Fruit fly (Drosophila melanogaster): Measurements from ENCODE around the gene CG5421.

The CG5421 gene

DNA sequence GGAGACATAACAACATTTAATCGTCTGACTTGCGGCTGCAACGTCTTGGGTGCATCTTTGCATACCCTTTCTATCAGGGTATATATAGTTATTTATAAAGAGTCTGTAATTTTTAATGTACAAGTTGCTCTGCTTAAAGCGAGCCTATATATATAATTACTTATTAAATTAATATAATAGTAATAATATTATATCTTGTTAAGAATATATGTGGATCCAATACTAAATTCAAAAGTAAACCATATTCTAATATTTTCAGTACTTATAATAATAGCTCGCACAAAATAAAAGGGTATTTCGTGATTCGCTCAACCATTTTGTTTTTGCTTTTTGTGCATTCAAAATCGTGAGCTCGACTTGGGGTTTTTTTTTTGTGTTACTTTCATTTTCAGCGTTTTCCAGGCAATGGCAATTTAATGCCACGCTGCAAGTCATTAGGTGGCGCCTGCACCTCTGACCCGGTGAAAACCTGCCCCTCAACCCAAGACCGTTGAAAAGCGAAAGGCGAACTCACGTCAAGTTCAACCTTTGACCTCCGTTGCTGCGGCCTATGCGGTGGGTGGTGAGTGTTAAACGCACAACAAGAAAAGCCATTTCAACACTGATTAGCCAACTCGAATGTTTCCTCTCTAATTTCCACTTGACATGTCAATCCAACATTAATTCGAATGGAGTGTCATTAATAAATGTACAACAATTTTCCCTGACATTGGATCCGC is 38.1 kb upstream of the CG5421 start (continued):
- TF ChIP-seq CG32772 (GFP tag; IDR thresholded peaks at IDR 0.05) (no peak), unpg (GFP tag; optimal IDR thresholded peaks at IDR 0.05) (peak; percentile 3), lilli (GFP tag; optimal IDR thresholded peaks at IDR 0.05) (no peak), MESR4 (GFP tag; optimal IDR thresholded peaks at IDR 0.05) (no peak), gro (GFP tag; optimal IDR thresholded peaks at IDR 0.05) (no peak), dpn (GFP tag; optimal IDR thresholded peaks at IDR 0.05) (no peak), Blimp-1 (GFP tag; optimal IDR thresholded peaks at IDR 0.05) (peak; percentile 86), CG11696 (GFP tag; IDR thresholded peaks at IDR 0.05) (no peak), CG1602 (GFP tag; optimal IDR thresholded peaks at IDR 0.05) (no peak), CG14860 (GFP tag; IDR thresholded peaks at IDR 0.05; ENCODE audit: partially characterized antibody) (no peak)

- peak; percentile 76 for TF ChIP-seq CG14050 (GFP tag; IDR thresholded peaks at IDR 0.05)
- peak; percentile 86 for TF ChIP-seq Mes4 (GFP tag; optimal IDR thresholded peaks at IDR 0.05)
- peak; percentile 89 for TF ChIP-seq CG18599 (GFP tag; optimal IDR thresholded peaks at IDR 0.05)
- peak; percentile 81 for TF ChIP-seq CG34376 (GFP tag; optimal IDR thresholded peaks at IDR 0.05)
- TF ChIP-seq CG13287 (GFP tag; IDR thresholded peaks at IDR 0.05; ENCODE audit: partially characterized antibody): peak; percentile 16; the same call in 1 of the 2 replicates
- peak; percentile 70 for TF ChIP-seq sens-2 (GFP tag; IDR thresholded peaks at IDR 0.05)
- peak; percentile 80 for TF ChIP-seq CG14710 (tag; optimal IDR thresholded peaks at IDR 0.05)
- peak; percentile 92 for TF ChIP-seq CG30403 (GFP tag; optimal IDR thresholded peaks at IDR 0.05)
- peak; percentile 80 for TF ChIP-seq CG1602 (GFP tag; optimal IDR thresholded peaks at IDR 0.05)
- peak; percentile 82 for TF ChIP-seq Hmr (GFP tag; optimal IDR thresholded peaks at IDR 0.05)
- TF ChIP-seq zfh1 (GFP tag; IDR thresholded peaks at IDR 0.05): peak; percentile 87
- peak; percentile 91 for TF ChIP-seq az2 (GFP tag; optimal IDR thresholded peaks at IDR 0.05)
- TF ChIP-seq CG2199 (GFP tag; IDR thresholded peaks at IDR 0.05): peak; percentile 64; the same call in 1 of the 3 replicates
- peak; percentile 92 for TF ChIP-seq CG12659 (GFP tag; optimal IDR thresholded peaks at IDR 0.05)
- TF ChIP-seq sim (GFP tag; IDR thresholded peaks at IDR 0.05): peak; percentile 57; the same call in 1 of the 2 replicates
- peak; percentile 91 for TF ChIP-seq CG17361 (GFP tag; IDR thresholded peaks at IDR 0.05)
- TF ChIP-seq CkIIα-i1 (GFP tag; IDR thresholded peaks at IDR 0.05): no peak
- peak; percentile 41 for TF ChIP-seq psq (GFP tag; optimal IDR thresholded peaks at IDR 0.05)
- peak; percentile 90 for TF ChIP-seq pnt (GFP tag; optimal IDR thresholded peaks at IDR 0.05)
- TF ChIP-seq her (GFP tag; optimal IDR thresholded peaks at IDR 0.05): peak; percentile 83
- TF ChIP-seq usp (GFP tag; optimal IDR thresholded peaks at IDR 0.05): no peak
- peak; percentile 72; the same call in 1 of the 3 replicates for TF ChIP-seq CG2889 (GFP tag; IDR thresholded peaks at IDR 0.05)
- peak; percentile 78 for TF ChIP-seq cwo (GFP tag; optimal IDR thresholded peaks at IDR 0.05)
- peak; percentile 74 for TF ChIP-seq CG8281 (tag; optimal IDR thresholded peaks at IDR 0.05)
- peak; percentile 85 for TF ChIP-seq repo (GFP tag; optimal IDR thresholded peaks at IDR 0.05)
- TF ChIP-seq Dref (GFP tag; IDR thresholded peaks at IDR 0.05): no peak
- TF ChIP-seq en (GFP tag; optimal IDR thresholded peaks at IDR 0.05): peak; percentile 87
- peak; percentile 81 for TF ChIP-seq CG1529 (GFP tag; optimal IDR thresholded peaks at IDR 0.05)
- TF ChIP-seq salm (tag; optimal IDR thresholded peaks at IDR 0.05): peak; percentile 88
- peak; percentile 97 for TF ChIP-seq sens (GFP tag)
- no peak for TF ChIP-seq aop (GFP tag; IDR thresholded peaks at IDR 0.05)
- peak; percentile 87 for TF ChIP-seq NC2β (GFP tag; optimal IDR thresholded peaks at IDR 0.05)
- no peak for TF ChIP-seq ftz-f1 (GFP tag; optimal IDR thresholded peaks at IDR 0.05)
- TF ChIP-seq dm (GFP tag; optimal IDR thresholded peaks at IDR 0.05): peak; percentile 71
- TF ChIP-seq grn (GFP tag; optimal IDR thresholded peaks at IDR 0.05): peak; percentile 77
- peak; percentile 77; the same call in 2 of the 3 replicates for TF ChIP-seq gce (GFP tag; IDR thresholded peaks at IDR 0.05)
- TF ChIP-seq CG11695 (GFP tag; IDR thresholded peaks at IDR 0.05): peak; percentile 86
- peak; percentile 90 for TF ChIP-seq Xrp1 (GFP tag; IDR thresholded peaks at IDR 0.05)
- TF ChIP-seq gsb (GFP tag; IDR thresholded peaks at IDR 0.05): peak; percentile 73
These were observed 36.1 kb upstream of the CG5421 start for dm6 chr2L:12483866-12484554.

Measured in whole organism, embryonic.